Worm (Caenorhabditis elegans) whole organism, L2 larva: ENCODE results near the gene zzz-1.

Source experiments
- aly-2 ChIP-seq: fragments of 150-350 bp; optimal IDR thresholded peaks from 2 replicates; lab custom pipeline; 2014; ENCODE audit warnings: missing biosample characterization, missing genetic modification characterization
- blmp-1 ChIP-seq: sonication (generic microtip); optimal IDR thresholded peaks from 2 replicates; lab custom pipeline; 2017; ENCODE audit warnings: missing genetic modification characterization, mild to moderate bottlenecking, missing compliant biosample characterization, antibody characterized with exemption, moderate library complexity; ENCODE audit not compliant: insufficient read depth
- dmd-4 ChIP-seq: sonication (generic microtip); optimal IDR thresholded peaks from 2 replicates; lab custom pipeline; 2017; ENCODE audit warnings: missing biosample characterization, missing genetic modification characterization
- egl-27 ChIP-seq: sonication (generic microtip); optimal IDR thresholded peaks from 3 replicates; lab custom pipeline; 2017; ENCODE audit warnings: missing biosample characterization, missing genetic modification reagents, missing genetic modification characterization
- skn-1 ChIP-seq: sonication (generic microtip); optimal IDR thresholded peaks from 2 replicates; lab custom pipeline; 2017; ENCODE audit warnings: missing biosample characterization, missing genetic modification characterization
- sma-9 ChIP-seq, 2 experiments: fragments of 150-350 bp in 1 of 2; sonication (generic microtip) in 1 of 2; optimal IDR thresholded peaks; 2 replicates each; lab custom pipeline; 2014 to 2016; ENCODE audit warnings: missing genetic modification characterization in 2 of 2, mild to moderate bottlenecking in 1 of 2, missing biosample characterization in 1 of 2, missing compliant biosample characterization in 1 of 2, missing genetic modification reagents in 1 of 2, moderate library complexity in 1 of 2
- snpc-4 ChIP-seq: fragments of 150-350 bp; optimal IDR thresholded peaks from 2 replicates; lab custom pipeline; 2014; ENCODE audit warnings: missing biosample characterization, missing genetic modification characterization
- unc-62 ChIP-seq: fragments of 150-350 bp; optimal IDR thresholded peaks from 2 replicates; lab custom pipeline; 2014; ENCODE audit warnings: missing biosample characterization, missing genetic modification reagents, missing genetic modification characterization

- TF ChIP-seq snpc-4 (tag; lab: Kevin White, UChicago) (no peak), unc-62 (no peak), aly-2 (no peak), egl-27 (tag; lab: Kevin White, UChicago) (no peak), skn-1 (no peak), dmd-4 (no peak), blmp-1 (no peak), sma-9 (GFP tag; optimal IDR thresholded peaks at IDR 0.05; lab: Kevin White, UChicago) (no peak), sma-9 (tag; optimal IDR thresholded peaks at IDR 0.05; lab: Kevin White, UChicago) (no peak)
Measured at ce11 chrV:10889036-10889435, 19.9 kb downstream of the zzz-1 start, which contains the start of gene F32D8.11.
